Worm (Caenorhabditis elegans) whole organism, L1 larva: ENCODE results near the gene nhr-260.

ENCODE experiments used
- aly-2 ChIP-seq: fragments of 150-350 bp; optimal IDR thresholded peaks from 2 replicates; lab custom pipeline; 2014; ENCODE audit warnings: missing biosample characterization, missing genetic modification characterization
- ceh-63 ChIP-seq: fragments of 200-800 bp; sonication (Bioruptor generic); optimal IDR thresholded peaks from 2 replicates; lab custom pipeline; 2018; ENCODE audit warnings: mild to moderate bottlenecking, missing genetic modification characterization, missing compliant biosample characterization
- egl-13 ChIP-seq: sonication (generic microtip); optimal IDR thresholded peaks from 2 replicates; lab custom pipeline; 2016; ENCODE audit warnings: missing genotype, missing genetic modification reagents, missing genetic modification characterization, missing compliant biosample characterization
- egl-27 ChIP-seq, 2 experiments: fragments of 150-350 bp in 1 of 2; sonication (generic microtip); optimal IDR thresholded peaks; 3 replicates each; lab custom pipeline; 2017 to 2018; ENCODE audit warnings: missing biosample characterization in 2 of 2, missing genetic modification characterization in 2 of 2, missing genetic modification reagents in 2 of 2
- fos-1 ChIP-seq: fragments of 150-350 bp; optimal IDR thresholded peaks from 2 replicates; lab custom pipeline; 2014; ENCODE audit warnings: missing biosample characterization, missing genetic modification characterization
- jun-1 ChIP-seq: fragments of 150-350 bp; optimal IDR thresholded peaks from 2 replicates; lab custom pipeline; 2014; ENCODE audit warnings: missing biosample characterization, missing genetic modification reagents, missing genetic modification characterization
- lin-35 ChIP-seq, 2 experiments: fragments of 150-350 bp; optimal IDR thresholded peaks; 2 replicates each; lab custom pipeline; 2014; ENCODE audit warnings: missing biosample characterization in 2 of 2, missing genetic modification characterization in 2 of 2, missing genetic modification reagents in 2 of 2
- lsy-2 ChIP-seq, 2 experiments: fragments of 150-350 bp; optimal IDR thresholded peaks; 2 replicates each; lab custom pipeline; 2014; ENCODE audit warnings: missing biosample characterization in 2 of 2, missing genetic modification characterization in 2 of 2
- mdl-1 ChIP-seq, 2 experiments: fragments of 150-350 bp; optimal IDR thresholded peaks; 2 replicates each; lab custom pipeline; 2014 to 2017; ENCODE audit warnings: missing biosample characterization in 2 of 2, missing genetic modification characterization in 2 of 2, inconsistent platforms in 1 of 2
- mef-2 ChIP-seq: fragments of 150-350 bp; optimal IDR thresholded peaks from 2 replicates; lab custom pipeline; 2014; ENCODE audit warnings: missing biosample characterization, missing genetic modification characterization
- nhr-11 ChIP-seq: fragments of 150-350 bp; optimal IDR thresholded peaks from 2 replicates; lab custom pipeline; 2014; ENCODE audit warnings: missing biosample characterization, missing genetic modification characterization
- nhr-76 ChIP-seq: sonication (generic microtip); optimal IDR thresholded peaks from 2 replicates; lab custom pipeline; 2017; ENCODE audit warnings: missing biosample characterization, missing genetic modification characterization
- sptf-1 ChIP-seq: fragments of 150-350 bp; optimal IDR thresholded peaks from 2 replicates; lab custom pipeline; 2014; ENCODE audit warnings: missing biosample characterization, missing genetic modification characterization
- unc-130 ChIP-seq: fragments of 150-350 bp; optimal IDR thresholded peaks from 2 replicates; lab custom pipeline; 2017; ENCODE audit warnings: missing biosample characterization, missing genetic modification characterization, inconsistent platforms

- TF ChIP-seq ceh-63 = no peak
- TF ChIP-seq sptf-1 = no peak
- no peak for TF ChIP-seq egl-27 (tag; optimal IDR thresholded peaks at IDR 0.05; lab: Kevin White, UChicago)
- TF ChIP-seq nhr-11 (tag; lab: Kevin White, UChicago) = no peak
- TF ChIP-seq mef-2 = no peak
- no peak for TF ChIP-seq nhr-76 (tag; lab: Kevin White, UChicago)
- TF ChIP-seq fos-1 (tag; lab: Kevin White, UChicago) = no peak
- no peak for TF ChIP-seq unc-130 (tag; lab: Kevin White, UChicago)
- no peak for TF ChIP-seq aly-2
- no peak for TF ChIP-seq jun-1
- TF ChIP-seq lin-35 (GFP tag; optimal IDR thresholded peaks at IDR 0.05; lab: Kevin White, UChicago) = no peak
- TF ChIP-seq lsy-2 (tag; optimal IDR thresholded peaks at IDR 0.05; lab: Kevin White, UChicago) = no peak
- TF ChIP-seq egl-13 (tag; lab: Kevin White, UChicago) = no peak
- no peak for TF ChIP-seq mdl-1 (tag; optimal IDR thresholded peaks at IDR 0.05; lab: Kevin White, UChicago)
These were observed 16.5 kb upstream of the nhr-260 start, which contains the start of gene str-236 for ce11 chrV:1527985-1528384.
